Worm (Caenorhabditis elegans): ENCODE measurements around the gene pqn-37.

ce11 chrX:3250481-3251091 lies at the start of gene pqn-37:
- TF ChIP-seq snpc-4 (tag; optimal IDR thresholded peaks at IDR 0.05), result no peak
- no peak for TF ChIP-seq unc-86 (tag; optimal IDR thresholded peaks at IDR 0.05)
- no peak for TF ChIP-seq mep-1 (tag; optimal IDR thresholded peaks at IDR 0.05)
- TF ChIP-seq alr-1 (tag; optimal IDR thresholded peaks at IDR 0.05; ENCODE audit: borderline replicate concordance), result no peak
- TF ChIP-seq mdl-1 (tag; optimal IDR thresholded peaks at IDR 0.05), result no peak
- TF ChIP-seq ztf-11 (tag; optimal IDR thresholded peaks at IDR 0.05), result no peak
